Fruit fly (Drosophila melanogaster): ENCODE data around the gene Irbp18.

Gene Irbp18

dm6 chr3L:11119901-11120418 is 22.0 kb upstream of the Irbp18 start:
- TF ChIP-seq noc (tag; optimal IDR thresholded peaks at IDR 0.05), result peak; percentile 8

- no peak for TF ChIP-seq noc (tag; optimal IDR thresholded peaks at IDR 0.05)
These were observed 21.5 kb upstream of the Irbp18 start for dm6 chr3L:11119396-11119900.

DNA sequence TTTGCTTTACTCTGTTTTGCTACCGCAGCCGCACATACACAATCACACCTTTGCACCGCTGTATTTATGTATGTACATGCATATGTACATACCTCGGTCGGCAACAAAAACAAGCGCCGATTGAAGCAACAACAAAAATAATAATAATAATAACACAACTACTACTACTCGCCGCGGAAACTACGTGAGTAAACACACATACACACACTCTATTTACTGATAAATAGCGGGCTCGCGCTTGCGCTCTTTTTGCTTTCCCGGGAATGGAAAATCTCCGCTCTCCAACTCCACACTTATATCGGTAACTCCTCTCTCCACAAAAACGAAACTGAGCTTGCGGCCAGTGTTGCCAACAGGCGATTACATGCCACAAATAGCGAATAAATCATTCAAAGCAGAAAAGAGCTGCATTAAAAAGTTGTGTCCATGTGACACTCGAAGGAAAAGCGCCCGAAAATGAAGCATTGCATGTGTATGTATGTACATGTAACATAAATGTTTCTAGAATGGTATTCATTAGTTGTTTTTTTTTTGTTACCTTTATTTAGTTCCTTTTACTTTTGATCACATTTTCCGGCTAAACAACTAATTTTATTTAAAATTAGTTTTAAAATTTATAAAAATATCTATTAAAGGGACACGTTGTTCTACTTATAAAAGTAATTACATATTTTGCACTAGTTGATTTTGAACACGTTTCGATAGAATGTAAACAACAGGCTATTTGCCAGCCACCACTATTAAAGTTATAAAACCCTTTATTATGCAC is 20.8 kb upstream of the Irbp18 start:
- peak; percentile 38 for TF ChIP-seq noc (tag; optimal IDR thresholded peaks at IDR 0.05)

DNA sequence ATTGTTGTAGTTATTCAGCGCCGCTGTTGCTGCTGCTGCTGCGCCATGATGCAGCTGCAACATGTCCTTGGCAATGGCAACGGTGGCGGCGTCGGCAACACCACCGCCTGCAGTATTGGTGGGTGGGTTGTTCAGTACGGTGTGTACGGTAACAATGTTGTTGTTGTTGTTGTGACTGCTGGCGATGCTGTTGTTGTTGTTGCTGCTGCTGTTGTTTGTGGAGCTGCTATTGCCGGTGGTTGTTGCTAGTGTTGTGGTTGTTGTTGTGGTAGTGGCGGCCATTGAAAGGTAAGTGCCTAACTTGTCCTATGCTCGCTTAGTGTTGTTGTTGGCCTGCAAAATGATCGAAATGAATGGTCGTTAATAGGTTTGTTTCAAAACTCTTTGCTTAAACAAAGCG is 19.7 kb upstream of the Irbp18 start:
- TF ChIP-seq noc (tag; optimal IDR thresholded peaks at IDR 0.05), result no peak

DNA sequence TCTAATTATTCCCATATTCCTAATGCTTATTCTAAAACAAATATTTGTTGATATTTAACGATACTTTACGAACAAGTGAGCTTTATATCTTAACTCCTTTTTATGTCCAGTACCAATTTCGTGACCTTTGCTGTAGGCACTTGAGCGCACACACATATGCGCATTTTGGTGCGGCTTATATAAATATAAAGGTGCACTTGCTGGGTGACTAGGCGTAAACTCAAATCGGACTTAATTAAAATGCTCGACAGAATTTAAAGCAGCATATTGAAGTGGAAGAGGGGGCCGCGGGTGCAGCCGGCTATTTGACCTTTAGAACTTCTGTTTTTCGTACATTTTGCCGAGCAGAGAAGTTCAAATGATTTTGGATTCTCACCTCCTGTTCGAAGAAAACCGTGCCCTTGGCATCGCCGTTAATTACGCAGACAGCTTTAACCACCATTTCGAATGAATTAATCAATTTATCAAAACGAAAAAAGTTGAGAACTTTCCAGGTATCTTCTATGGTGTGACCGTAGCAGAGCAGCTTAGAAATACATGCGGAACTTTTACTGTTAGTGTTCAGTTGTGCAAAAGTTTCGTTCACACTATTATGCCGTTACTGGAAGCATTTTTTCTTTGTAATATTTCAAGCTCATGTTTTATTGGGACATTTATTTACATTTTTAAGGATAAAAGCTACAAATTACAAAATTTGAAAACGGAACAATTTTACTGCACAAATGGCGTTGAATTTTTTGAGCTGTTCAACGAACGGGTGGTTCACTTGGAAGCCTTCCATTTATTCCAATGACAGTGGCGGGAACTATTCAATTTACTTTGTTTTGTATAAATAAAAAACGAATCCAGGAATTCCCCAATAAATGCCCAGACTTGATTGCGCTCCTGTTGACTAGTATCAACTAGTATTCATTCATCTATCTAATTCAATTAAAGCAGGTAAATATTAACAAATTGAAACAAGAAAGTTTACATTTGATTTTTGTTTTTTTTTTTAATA is 15.5 kb upstream of the Irbp18 start, which contains the start of gene Sod1:
Sod1 (minus strand) TSS at position 543 of the 1,000 bp plus-strand sequence.
- TF ChIP-seq noc (tag; optimal IDR thresholded peaks at IDR 0.05), result peak; percentile 44

- no peak for TF ChIP-seq noc (tag; optimal IDR thresholded peaks at IDR 0.05)
These were observed 14.4 kb upstream of the Irbp18 start for dm6 chr3L:11112427-11112826.

DNA sequence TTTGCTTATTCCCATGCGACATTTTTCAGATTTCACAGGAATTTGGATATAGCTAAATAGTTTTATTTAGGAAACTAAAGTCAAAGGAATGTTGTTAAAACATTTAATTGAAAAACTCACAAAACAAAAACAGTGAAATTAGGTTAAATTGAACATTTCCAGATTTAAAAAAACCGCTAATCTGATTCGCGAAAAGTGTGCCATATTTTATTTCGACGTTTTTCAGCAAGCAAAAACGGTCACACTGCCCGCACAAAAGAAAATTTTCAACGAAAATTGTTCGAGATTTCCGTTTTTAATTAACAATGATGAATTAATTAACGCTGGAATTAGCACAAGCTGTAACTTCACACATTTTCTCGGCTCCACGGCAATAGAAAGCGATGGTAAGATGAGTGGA is 11.5 kb upstream of the Irbp18 start, which contains the start of the genes CG34012 and emei:
CG34012 (minus strand) TSS at position 52 of the 400 bp plus-strand sequence.
emei (plus strand) TSS at position 237 of the 400 bp plus-strand sequence.
- TF ChIP-seq noc (tag; optimal IDR thresholded peaks at IDR 0.05), result no peak

DNA sequence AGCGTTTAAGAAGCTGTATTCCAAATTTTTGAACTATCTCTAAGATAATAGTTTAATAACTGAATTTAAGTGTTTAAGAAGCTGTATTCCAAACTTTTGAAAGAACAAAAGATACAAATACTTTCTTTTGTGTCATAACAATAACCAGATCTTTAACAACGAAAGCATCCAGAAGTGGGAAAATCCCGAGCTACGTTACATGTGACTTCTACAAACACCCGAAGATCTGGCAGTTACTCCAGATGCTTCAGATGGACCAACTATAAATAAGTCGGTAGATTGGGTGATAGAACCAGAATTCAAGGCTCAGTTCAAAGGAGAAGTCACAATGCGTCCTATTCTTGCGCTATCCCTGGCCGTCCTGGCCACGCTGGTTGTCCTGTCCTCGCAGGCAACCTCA is 9.9 kb upstream of the Irbp18 start, which contains the start of gene CG12522:
CG12522 (plus strand) TSS at position 301 of the 400 bp plus-strand sequence.
- TF ChIP-seq noc (tag; optimal IDR thresholded peaks at IDR 0.05), result no peak

dm6 chr3L:11107432-11107831 is 9.4 kb upstream of the Irbp18 start, which contains the start of gene CG32073:
Gene CG32073, minus strand, starts transcription at chr3L:11107582.
- no peak for TF ChIP-seq noc (tag; optimal IDR thresholded peaks at IDR 0.05)

- TF ChIP-seq noc (tag; optimal IDR thresholded peaks at IDR 0.05), result no peak
These were observed 5.8 kb upstream of the Irbp18 start, which contains the start of gene CG32071 for dm6 chr3L:11103773-11104172. Gene CG32071, minus strand, starts transcription at chr3L:11103873.

DNA sequence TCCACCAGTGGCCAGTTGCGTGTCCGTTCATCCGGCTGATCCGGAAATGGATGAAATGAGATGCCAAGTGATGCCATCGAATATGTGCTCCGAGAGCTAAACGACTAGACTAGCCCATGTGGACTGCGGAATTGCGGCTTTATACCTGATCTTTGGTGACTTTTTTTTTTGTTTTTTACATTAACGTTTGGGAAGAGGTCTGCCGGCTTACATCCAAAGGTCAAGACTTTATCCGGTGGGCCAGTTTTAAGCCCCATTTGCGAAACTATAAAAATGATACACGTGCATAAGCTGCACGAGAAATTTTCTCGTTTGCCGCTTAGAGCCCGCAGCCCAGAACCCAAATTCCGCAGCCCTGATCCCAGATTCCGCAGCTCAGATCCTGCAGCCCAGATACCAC is 4.9 kb upstream of the Irbp18 start, which contains the start of gene Elo68alpha:
Elo68alpha (minus strand) TSS at position 101 of the 400 bp plus-strand sequence.
- no peak for TF ChIP-seq noc (tag; optimal IDR thresholded peaks at IDR 0.05)

DNA sequence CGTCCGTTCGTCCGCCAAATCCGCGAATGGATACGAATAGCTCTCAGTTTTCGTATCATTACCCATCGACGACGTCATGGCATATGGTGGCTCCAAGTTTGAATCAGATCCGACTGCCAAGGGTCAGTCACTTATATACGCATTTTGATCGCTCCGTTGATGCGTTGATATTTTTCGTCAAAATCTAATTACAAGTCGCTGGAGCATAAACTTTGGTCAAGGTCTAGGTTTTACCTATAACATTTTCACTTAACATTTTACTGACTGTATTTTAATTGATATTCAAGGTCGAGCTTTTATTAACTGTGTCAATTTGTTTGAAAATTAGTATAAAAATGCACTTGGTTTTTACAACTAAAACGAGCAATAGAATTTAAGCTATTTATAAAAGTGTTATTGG is 3.6 kb upstream of the Irbp18 start, which contains the start of gene Elo68beta:
Elo68beta (minus strand) TSS at position 101 of the 400 bp plus-strand sequence.
- TF ChIP-seq noc (tag; optimal IDR thresholded peaks at IDR 0.05), result no peak

dm6 chr3L:11096195-11096908 is 1.6 kb downstream of the Irbp18 start, which contains the start of the genes CG46439, Iyd and CG33947:
Gene CG46439, minus strand, starts transcription at chr3L:11096245.
Gene Iyd, minus strand, starts transcription at chr3L:11096245.
Gene CG33947, plus strand, starts transcription at chr3L:11096496.
- no peak for TF ChIP-seq noc (tag; optimal IDR thresholded peaks at IDR 0.05)

dm6 chr3L:11094279-11094678 is 3.7 kb downstream of the Irbp18 start:
- no peak for TF ChIP-seq noc (tag; optimal IDR thresholded peaks at IDR 0.05)

Data from whole organism, larva.